Worm (Caenorhabditis elegans) whole organism, L1 larva: ENCODE data around the gene ndx-2.

ENCODE experiments used
- C04F5.9 ChIP-seq: sonication (generic microtip); optimal IDR thresholded peaks from 2 replicates; lab custom pipeline; 2016; ENCODE audit warnings: missing genetic modification characterization, missing compliant biosample characterization
- C16A3.4 ChIP-seq: fragments of 150-350 bp; optimal IDR thresholded peaks from 2 replicates; lab custom pipeline; 2014; ENCODE audit warnings: missing biosample characterization, missing genetic modification characterization
- aha-1 ChIP-seq: fragments of 150-350 bp; optimal IDR thresholded peaks from 2 replicates; lab custom pipeline; 2014; ENCODE audit warnings: missing biosample characterization, missing genetic modification characterization
- alr-1 ChIP-seq: fragments of 200-800 bp; sonication (Bioruptor generic); optimal IDR thresholded peaks from 2 replicates; lab custom pipeline; 2018; ENCODE audit warnings: borderline replicate concordance, mild to moderate bottlenecking, missing genetic modification characterization, missing compliant biosample characterization
- ama-1 ChIP-seq: fragments of 150-350 bp; optimal IDR thresholded peaks from 2 replicates; lab custom pipeline; 2014
- blmp-1 ChIP-seq: fragments of 150-350 bp; optimal IDR thresholded peaks from 2 replicates; lab custom pipeline; 2014; ENCODE audit warnings: missing biosample characterization, missing genetic modification characterization
- ceh-63 ChIP-seq: fragments of 200-800 bp; sonication (Bioruptor generic); optimal IDR thresholded peaks from 2 replicates; lab custom pipeline; 2018; ENCODE audit warnings: mild to moderate bottlenecking, missing genetic modification characterization, missing compliant biosample characterization
- ceh-82 ChIP-seq, 3 experiments: fragments of 150-350 bp in 1 of 3; sonication (generic microtip) in 2 of 3; optimal IDR thresholded peaks; 2 replicates each; lab custom pipeline; 2014 to 2017; ENCODE audit warnings: missing biosample characterization in 3 of 3, missing genetic modification characterization in 3 of 3
- ceh-88 ChIP-seq: fragments of 200-800 bp; sonication (Bioruptor generic); IDR thresholded peaks from 2 replicates; pipeline ENCODE4 v1.3.6; 2022; ENCODE audit warnings: missing genetic modification characterization, missing compliant biosample characterization
- ces-1 ChIP-seq: fragments of 150-350 bp; optimal IDR thresholded peaks from 2 replicates; lab custom pipeline; 2014; ENCODE audit warnings: missing biosample characterization, missing genetic modification reagents, missing genetic modification characterization
- efl-1 ChIP-seq, 4 experiments: fragments of 150-350 bp; optimal IDR thresholded peaks in 3 of 4; peaks in 1 of 4; 1 replicate in 1 of 4; 2 replicates in 3 of 4; lab custom pipeline; 2014; ENCODE audit warnings: missing biosample characterization in 2 of 4, missing genetic modification characterization in 2 of 4, missing genetic modification reagents in 2 of 4
- efl-3 ChIP-seq: fragments of 200-800 bp; sonication (Bioruptor generic); optimal IDR thresholded peaks from 2 replicates; lab custom pipeline; 2018; ENCODE audit warnings: mild to moderate bottlenecking, missing genetic modification characterization, missing compliant biosample characterization
- egl-13 ChIP-seq: sonication (generic microtip); optimal IDR thresholded peaks from 2 replicates; lab custom pipeline; 2016; ENCODE audit warnings: missing genotype, missing genetic modification reagents, missing genetic modification characterization, missing compliant biosample characterization
- egl-27 ChIP-seq, 2 experiments: fragments of 150-350 bp in 1 of 2; sonication (generic microtip); optimal IDR thresholded peaks; 3 replicates each; lab custom pipeline; 2017 to 2018; ENCODE audit warnings: missing biosample characterization in 2 of 2, missing genetic modification characterization in 2 of 2, missing genetic modification reagents in 2 of 2
- ets-5 ChIP-seq: fragments of 200-800 bp; sonication (Bioruptor generic); IDR thresholded peaks from 2 replicates; pipeline ENCODE4 v1.3.6; 2022; ENCODE audit warnings: missing genetic modification characterization, missing compliant biosample characterization
- fkh-4 ChIP-seq: sonication (generic microtip); optimal IDR thresholded peaks from 2 replicates; lab custom pipeline; 2016; ENCODE audit warnings: missing compliant biosample characterization, missing genetic modification characterization, borderline replicate concordance
- grh-1 ChIP-seq: fragments of 200-800 bp; sonication (Bioruptor generic); IDR thresholded peaks from 2 replicates; pipeline ENCODE4 v1.3.6; 2022; ENCODE audit warnings: missing genetic modification reagents, missing genetic modification characterization, missing compliant biosample characterization
- hlh-17 ChIP-seq: fragments of 200-800 bp; sonication (Bioruptor generic); optimal IDR thresholded peaks from 2 replicates; lab custom pipeline; 2018; ENCODE audit warnings: missing genetic modification characterization, mild to moderate bottlenecking, missing compliant biosample characterization, moderate library complexity, borderline replicate concordance
- hlh-4 ChIP-seq: sonication (generic microtip); optimal IDR thresholded peaks from 2 replicates; lab custom pipeline; 2016; ENCODE audit warnings: mild to moderate bottlenecking, missing genetic modification characterization, missing compliant biosample characterization
- isw-1 ChIP-seq: fragments of 200-800 bp; sonication (Bioruptor generic); IDR thresholded peaks from 2 replicates; pipeline ENCODE4 v1.3.6; 2022; ENCODE audit warnings: missing genetic modification characterization, missing compliant biosample characterization
- jun-1 ChIP-seq: fragments of 150-350 bp; optimal IDR thresholded peaks from 2 replicates; lab custom pipeline; 2014; ENCODE audit warnings: missing biosample characterization, missing genetic modification reagents, missing genetic modification characterization
- lin-13 ChIP-seq: fragments of 150-350 bp; optimal IDR thresholded peaks from 2 replicates; lab custom pipeline; 2014; ENCODE audit warnings: missing biosample characterization, missing genetic modification reagents, missing genetic modification characterization
- lin-15B ChIP-seq: fragments of 150-350 bp; sonication (generic microtip); optimal IDR thresholded peaks from 3 replicates; lab custom pipeline; 2014; ENCODE audit warnings: missing biosample characterization, missing genetic modification characterization
- lin-35 ChIP-seq, 2 experiments: fragments of 150-350 bp; optimal IDR thresholded peaks; 2 replicates each; lab custom pipeline; 2014; ENCODE audit warnings: missing biosample characterization in 2 of 2, missing genetic modification characterization in 2 of 2, missing genetic modification reagents in 2 of 2
- lir-3 ChIP-seq: sonication (generic microtip); optimal IDR thresholded peaks from 2 replicates; lab custom pipeline; 2016; ENCODE audit warnings: mild to moderate bottlenecking, missing genetic modification characterization, moderate library complexity, missing compliant biosample characterization; ENCODE audit not compliant: poor library complexity
- lsy-2 ChIP-seq, 2 experiments: fragments of 150-350 bp; optimal IDR thresholded peaks; 2 replicates each; lab custom pipeline; 2014; ENCODE audit warnings: missing biosample characterization in 2 of 2, missing genetic modification characterization in 2 of 2
- mdl-1 ChIP-seq, 2 experiments: fragments of 150-350 bp; optimal IDR thresholded peaks; 2 replicates each; lab custom pipeline; 2014 to 2017; ENCODE audit warnings: missing biosample characterization in 2 of 2, missing genetic modification characterization in 2 of 2, inconsistent platforms in 1 of 2
- mef-2 ChIP-seq: fragments of 150-350 bp; optimal IDR thresholded peaks from 2 replicates; lab custom pipeline; 2014; ENCODE audit warnings: missing biosample characterization, missing genetic modification characterization
- nhr-12 ChIP-seq: sonication (generic microtip); optimal IDR thresholded peaks from 2 replicates; lab custom pipeline; 2017; ENCODE audit warnings: missing biosample characterization, missing genetic modification characterization
- nhr-19 ChIP-seq: fragments of 200-800 bp; sonication (Bioruptor generic); conservative IDR thresholded peaks from 2 replicates; pipeline ENCODE4 v1.3.6; 2022; ENCODE audit warnings: missing genetic modification characterization, missing compliant biosample characterization
- nhr-20 ChIP-seq: sonication (generic microtip); optimal IDR thresholded peaks from 2 replicates; lab custom pipeline; 2016; ENCODE audit warnings: mild to moderate bottlenecking, missing genetic modification characterization, missing compliant biosample characterization
- nhr-237 ChIP-seq: fragments of 150-350 bp; optimal IDR thresholded peaks from 2 replicates; lab custom pipeline; 2014; ENCODE audit warnings: missing biosample characterization, missing genetic modification characterization
- nhr-28 ChIP-seq: fragments of 150-350 bp; optimal IDR thresholded peaks from 2 replicates; lab custom pipeline; 2014; ENCODE audit warnings: missing biosample characterization, missing genetic modification characterization
- nhr-47 ChIP-seq: sonication (generic microtip); optimal IDR thresholded peaks from 2 replicates; lab custom pipeline; 2016; ENCODE audit warnings: mild to moderate bottlenecking, missing genetic modification characterization, moderate library complexity, missing compliant biosample characterization
- nhr-71 ChIP-seq: sonication (generic microtip); optimal IDR thresholded peaks from 2 replicates; lab custom pipeline; 2016; ENCODE audit warnings: mild to moderate bottlenecking, missing genetic modification characterization, moderate library complexity, missing compliant biosample characterization
- nhr-84 ChIP-seq: sonication (generic microtip); optimal IDR thresholded peaks from 2 replicates; lab custom pipeline; 2017; ENCODE audit warnings: missing biosample characterization, missing genetic modification characterization
- nhr-85 ChIP-seq: sonication (generic microtip); peaks from one replicate; lab custom pipeline; 2016; ENCODE audit warnings: missing genetic modification characterization, inconsistent platforms, missing compliant biosample characterization
- pag-3 ChIP-seq: sonication (generic microtip); optimal IDR thresholded peaks from 2 replicates; lab custom pipeline; 2017; ENCODE audit warnings: missing genetic modification characterization, mild to moderate bottlenecking, missing compliant biosample characterization, antibody characterized with exemption, borderline replicate concordance; ENCODE audit not compliant: insufficient read depth
- pax-3 ChIP-seq: fragments of 200-800 bp; sonication (Bioruptor generic); optimal IDR thresholded peaks from 2 replicates; lab custom pipeline; 2018; ENCODE audit warnings: mild to moderate bottlenecking, missing genetic modification characterization, moderate library complexity, missing compliant biosample characterization
- pqm-1 ChIP-seq: sonication (generic microtip); optimal IDR thresholded peaks from 3 replicates; lab custom pipeline; 2017; ENCODE audit warnings: missing biosample characterization, missing genetic modification characterization
- rnt-1 ChIP-seq: sonication (generic microtip); optimal IDR thresholded peaks from 2 replicates; lab custom pipeline; 2016; ENCODE audit warnings: mild to moderate bottlenecking, missing genetic modification characterization, moderate library complexity, missing compliant biosample characterization
- snu-23 ChIP-seq: sonication (generic microtip); optimal IDR thresholded peaks from 2 replicates; lab custom pipeline; 2016; ENCODE audit warnings: missing genetic modification characterization, missing compliant biosample characterization
- sox-4 ChIP-seq: sonication (generic microtip); optimal IDR thresholded peaks from 2 replicates; lab custom pipeline; 2016; ENCODE audit warnings: missing genetic modification characterization, missing compliant biosample characterization
- sup-37 ChIP-seq: fragments of 200-800 bp; sonication (Bioruptor generic); optimal IDR thresholded peaks from 2 replicates; lab custom pipeline; 2018; ENCODE audit warnings: mild to moderate bottlenecking, missing genetic modification characterization, missing compliant biosample characterization
- tlp-1 ChIP-seq: fragments of 150-350 bp; optimal IDR thresholded peaks from 2 replicates; lab custom pipeline; 2014; ENCODE audit warnings: missing biosample characterization, missing genetic modification characterization
- unc-30 ChIP-seq: sonication (generic microtip); optimal IDR thresholded peaks from 2 replicates; lab custom pipeline; 2017; ENCODE audit warnings: missing biosample characterization, missing genetic modification characterization
- unc-62 ChIP-seq: fragments of 150-350 bp; optimal IDR thresholded peaks from 2 replicates; lab custom pipeline; 2014; ENCODE audit warnings: missing biosample characterization, missing genetic modification reagents, missing genetic modification characterization
- unc-86 ChIP-seq: sonication (generic microtip); optimal IDR thresholded peaks from 2 replicates; lab custom pipeline; 2016; ENCODE audit warnings: missing genetic modification characterization, missing compliant biosample characterization
- unc-98 ChIP-seq: fragments of 200-800 bp; sonication (Bioruptor generic); IDR thresholded peaks from 2 replicates; pipeline ENCODE4 v1.3.6; 2022; ENCODE audit warnings: missing genetic modification characterization, missing compliant biosample characterization
- vab-15 ChIP-seq: sonication (generic microtip); optimal IDR thresholded peaks from 2 replicates; lab custom pipeline; 2017; ENCODE audit warnings: missing genotype, mild to moderate bottlenecking, missing genetic modification characterization, missing compliant biosample characterization
- xbp-1 ChIP-seq: sonication (generic microtip); optimal IDR thresholded peaks from 2 replicates; lab custom pipeline; 2016; ENCODE audit warnings: missing genetic modification characterization, missing compliant biosample characterization
- zag-1 ChIP-seq: fragments of 150-350 bp; optimal IDR thresholded peaks from 2 replicates; lab custom pipeline; 2014; ENCODE audit warnings: missing biosample characterization, missing genetic modification characterization
- ztf-11 ChIP-seq, 2 experiments: sonication (generic microtip); optimal IDR thresholded peaks; 2 replicates each; lab custom pipeline; 2016 to 2017; ENCODE audit warnings: missing genetic modification characterization in 2 of 2, missing biosample characterization in 1 of 2, missing compliant biosample characterization in 1 of 2

The ndx-2 gene

DNA sequence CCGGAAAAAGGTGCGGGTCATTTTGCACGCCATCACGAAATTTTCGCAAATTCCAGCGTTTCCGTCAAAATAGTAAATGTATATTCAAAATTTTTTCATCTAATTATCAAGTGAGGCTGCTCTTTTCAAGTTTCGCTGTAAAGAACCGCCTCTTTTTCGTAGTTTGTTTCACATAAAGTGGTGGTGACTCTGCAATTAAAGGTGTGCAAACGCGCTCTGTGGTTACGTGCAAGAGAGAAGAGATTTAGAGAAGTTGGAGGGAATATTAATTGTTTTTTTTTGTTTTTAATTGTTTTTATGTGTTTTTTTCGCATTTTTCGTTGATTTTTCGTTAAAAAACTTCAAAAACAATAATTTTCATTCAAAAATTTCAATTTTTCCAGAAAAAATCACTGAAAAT is 7.8 kb upstream of the ndx-2 start, which contains the start of gene W02G9.3 (continued):
- TF ChIP-seq nhr-237 (tag; lab: Kevin White, UChicago) (peak; percentile 55), mdl-1 (tag; optimal IDR thresholded peaks at IDR 0.05; lab: Kevin White, UChicago) (peak in 1 of 2 experiments; percentile 61), snu-23 (GFP tag; lab: Kevin White, UChicago) (peak; percentile 89), mef-2 (no peak), efl-1 (optimal IDR thresholded peaks at IDR 0.05; lab: Kevin White, UChicago) (peak; percentile 86 to 94), efl-1 (GFP tag; optimal IDR thresholded peaks at IDR 0.05 in 1 of 2; lab: Kevin White, UChicago) (peak; percentile 90 to 99), ceh-63 (GFP tag; lab: Kevin White, UChicago) (no peak), nhr-20 (tag; lab: Kevin White, UChicago) (peak; percentile 76), lin-15B (tag; lab: Kevin White, UChicago) (peak; percentile 78), ztf-11 (tag; optimal IDR thresholded peaks at IDR 0.05; lab: Kevin White, UChicago) (peak in 1 of 2 experiments; percentile 40), unc-62 (GFP tag; lab: Kevin White, UChicago) (no peak), ets-5 (GFP tag; lab: Robert Waterston, UW) (no peak), ces-1 (GFP tag; lab: Kevin White, UChicago) (no peak), unc-98 (no peak), lin-13 (GFP tag; lab: Kevin White, UChicago) (peak; percentile 82), C04F5.9 (tag; lab: Kevin White, UChicago) (no peak), C16A3.4 (tag; lab: Kevin White, UChicago) (peak; percentile 89), egl-27 (tag; optimal IDR thresholded peaks at IDR 0.05; lab: Kevin White, UChicago) (no peak), vab-15 (peak; percentile 99), fkh-4 (tag; lab: Kevin White, UChicago) (peak; percentile 31), nhr-28 (tag; lab: Kevin White, UChicago) (no peak), sup-37 (GFP tag; lab: Kevin White, UChicago) (no peak), lin-35 (GFP tag; optimal IDR thresholded peaks at IDR 0.05; lab: Kevin White, UChicago) (peak; percentile 87 to 95), pax-3 (peak; percentile 74), jun-1 (tag; lab: Kevin White, UChicago) (peak; percentile 47), nhr-84 (no peak), aha-1 (tag; lab: Kevin White, UChicago) (no peak), ama-1 (lab: Kevin White, UChicago) (peak; percentile 43), nhr-85 (tag; lab: Kevin White, UChicago) (peak; percentile 89), sox-4 (tag; lab: Kevin White, UChicago) (peak; percentile 56), xbp-1 (tag; lab: Kevin White, UChicago) (peak; percentile 78), pqm-1 (tag; lab: Kevin White, UChicago) (no peak), zag-1 (tag; lab: Kevin White, UChicago) (no peak), blmp-1 (tag; lab: Kevin White, UChicago) (peak; percentile 80), efl-3 (GFP tag; lab: Kevin White, UChicago) (no peak), egl-13 (tag; lab: Kevin White, UChicago) (peak; percentile 17), pag-3 (tag; lab: Kevin White, UChicago) (no peak), hlh-17 (GFP tag; lab: Kevin White, UChicago) (no peak), hlh-4 (tag; lab: Kevin White, UChicago) (no peak), ceh-82 (tag; optimal IDR thresholded peaks at IDR 0.05; lab: Kevin White, UChicago) (peak; percentile 66 to 89 (median 81)), grh-1 (GFP tag; lab: Robert Waterston, UW) (no peak), unc-30 (tag; lab: Kevin White, UChicago) (no peak), nhr-71 (tag; lab: Kevin White, UChicago) (peak; percentile 92), tlp-1 (no peak), nhr-19 (GFP tag; lab: Robert Waterston, UW) (peak; percentile 60), rnt-1 (tag; lab: Kevin White, UChicago) (peak; percentile 87), lsy-2 (tag; optimal IDR thresholded peaks at IDR 0.05; lab: Kevin White, UChicago) (peak; percentile 87 to 91), nhr-47 (tag; lab: Kevin White, UChicago) (peak; percentile 85), alr-1 (tag; lab: Kevin White, UChicago) (no peak), nhr-12 (no peak), lir-3 (tag; lab: Kevin White, UChicago) (no peak), ceh-88 (GFP tag; lab: Robert Waterston, UW) (no peak), isw-1 (GFP tag; lab: Robert Waterston, UW) (peak; percentile 70), unc-86 (peak; percentile 66)
